Worm (Caenorhabditis elegans): ENCODE results near the gene R10E8.2.

- no peak for TF ChIP-seq ztf-11 (tag; optimal IDR thresholded peaks at IDR 0.05)
- TF ChIP-seq nhr-76 (tag; optimal IDR thresholded peaks at IDR 0.05), result no peak
- TF ChIP-seq nhr-28 (tag; optimal IDR thresholded peaks at IDR 0.05), result no peak
- no peak for TF ChIP-seq lin-13 (tag; optimal IDR thresholded peaks at IDR 0.05)
- TF ChIP-seq snpc-4 (tag; optimal IDR thresholded peaks at IDR 0.05), result no peak
- no peak for TF ChIP-seq unc-62 (GFP tag; optimal IDR thresholded peaks at IDR 0.05)
- no peak for TF ChIP-seq elt-3 (tag; optimal IDR thresholded peaks at IDR 0.05)
- no peak for TF ChIP-seq ces-1 (GFP tag; optimal IDR thresholded peaks at IDR 0.05)
- TF ChIP-seq nhr-237 (tag; optimal IDR thresholded peaks at IDR 0.05), result no peak
- no peak for TF ChIP-seq unc-39 (tag; optimal IDR thresholded peaks at IDR 0.05)
- no peak for TF ChIP-seq lsy-2 (tag; optimal IDR thresholded peaks at IDR 0.05)
- TF ChIP-seq sptf-1 (tag; optimal IDR thresholded peaks at IDR 0.05), result no peak
Observed at ce11 chrV:18269885-18270284, 16.3 kb downstream of the R10E8.2 start, which contains the start of gene skr-6.
